Worm (Caenorhabditis elegans) whole organism, dauer: ENCODE results near the gene nspa-2.
"Not testable (repeated sequence)": the region's sequence is repeated elsewhere in the genome, so short reads cannot be mapped to it uniquely, and the experiment has no call there.

Experiments
- unc-62 ChIP-seq: sonication (generic microtip); optimal IDR thresholded peaks from 2 replicates; lab custom pipeline; 2017; ENCODE audit warnings: missing biosample characterization, missing genetic modification reagents, missing genetic modification characterization

Gene nspa-2

ce11 chrV:14890782-14891181 is at the start of gene nspa-2:
Gene nspa-2 (plus strand): TSS chrV:14891082.
- TF ChIP-seq unc-62: not testable (repeated sequence)

ce11 chrV:14841660-14842059 is 49.2 kb upstream of the nspa-2 start:
- TF ChIP-seq unc-62: no peak

- TF ChIP-seq unc-62: no peak
Observed at ce11 chrV:14847291-14847915, 43.5 kb upstream of the nspa-2 start, which contains the start of gene ret-1. Gene ret-1 (minus strand): TSS chrV:14847413.

- TF ChIP-seq unc-62: no peak
Observed at ce11 chrV:14848510-14849206, 42.2 kb upstream of the nspa-2 start.

DNA sequence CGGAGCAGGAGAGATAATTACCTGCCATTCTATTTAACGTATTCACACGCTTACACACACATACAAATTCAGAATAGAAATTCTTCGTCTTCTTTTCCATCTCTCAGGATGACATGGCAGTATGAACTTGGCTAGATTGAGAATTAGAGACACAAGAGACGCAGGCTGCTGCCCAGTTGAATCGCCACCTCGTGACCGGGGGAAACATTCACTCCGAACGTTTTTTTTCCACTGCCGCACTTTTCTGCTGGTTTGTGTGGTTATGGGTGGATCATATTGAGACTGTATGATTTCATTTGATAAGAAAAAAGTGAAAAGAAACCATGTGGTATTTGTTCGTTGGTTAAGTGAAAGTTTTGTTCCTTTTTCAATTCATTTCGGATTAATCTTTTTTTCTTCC is 41.3 kb upstream of the nspa-2 start:
- TF ChIP-seq unc-62: no peak

DNA sequence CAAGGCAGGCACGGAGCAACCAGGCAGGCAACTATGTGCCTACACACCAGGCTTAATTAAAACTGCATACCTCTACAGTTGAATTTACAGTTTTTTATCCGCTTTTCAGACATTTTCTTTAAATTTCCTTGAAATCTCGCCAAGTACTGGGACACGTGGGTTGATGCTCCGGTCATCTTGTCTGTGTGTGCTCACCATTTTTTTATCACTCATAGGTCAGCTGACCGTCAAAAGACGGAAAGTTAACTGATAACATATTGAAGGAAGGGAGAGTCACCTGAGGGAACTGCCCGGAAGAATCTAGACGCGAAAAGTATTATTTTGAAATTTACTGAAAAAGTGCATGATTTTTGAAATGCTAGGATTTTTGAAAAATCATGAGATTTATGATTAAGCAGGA is 40.4 kb upstream of the nspa-2 start:
- TF ChIP-seq unc-62: no peak

ce11 chrV:14851206-14851605 is 39.7 kb upstream of the nspa-2 start:
- no peak for TF ChIP-seq unc-62

DNA sequence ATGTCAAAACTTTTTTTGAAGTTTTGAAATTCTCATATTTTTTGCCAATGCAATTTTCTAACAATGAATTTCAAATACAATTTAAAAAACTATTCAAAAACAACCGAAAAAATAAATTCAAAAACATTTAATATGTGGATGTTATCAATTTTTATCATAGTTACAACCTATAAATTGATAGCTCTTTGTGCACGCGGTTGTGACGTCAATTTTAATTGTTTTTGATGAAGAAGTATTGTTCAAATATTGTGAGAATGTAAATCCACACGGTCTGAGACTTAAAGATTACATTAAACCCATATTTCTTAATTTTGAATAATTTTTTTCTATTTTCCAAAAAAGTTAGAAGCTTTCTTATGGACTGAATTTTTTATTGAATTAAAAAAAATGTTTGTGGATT is 38.9 kb upstream of the nspa-2 start:
- no peak for TF ChIP-seq unc-62

- no peak for TF ChIP-seq unc-62
Observed at ce11 chrV:14852620-14853019, 38.3 kb upstream of the nspa-2 start.

DNA sequence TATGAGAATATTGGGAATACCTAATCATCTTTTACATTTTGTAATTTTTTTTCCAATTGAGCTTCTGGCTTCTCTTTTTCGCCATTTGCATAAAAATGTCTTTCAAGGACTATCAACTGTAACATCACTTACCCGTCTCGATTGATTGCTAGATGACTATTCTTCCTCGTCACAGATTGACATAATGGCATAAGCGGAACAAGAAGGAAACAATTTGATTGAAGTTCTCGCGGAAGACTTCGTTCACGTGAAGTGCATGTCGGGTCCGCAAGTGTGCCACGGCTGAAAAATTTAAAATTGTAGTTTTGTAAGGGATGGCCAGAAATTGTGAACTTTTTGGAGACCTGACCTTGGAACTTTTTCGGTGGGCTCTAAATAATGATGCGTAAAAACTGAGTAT is 37.1 kb upstream of the nspa-2 start:
- TF ChIP-seq unc-62: no peak

- TF ChIP-seq unc-62: no peak
Observed at ce11 chrV:14854261-14854660, 36.6 kb upstream of the nspa-2 start.

ce11 chrV:14855626-14856025 is 35.3 kb upstream of the nspa-2 start:
- TF ChIP-seq unc-62: no peak

- TF ChIP-seq unc-62: no peak
Observed at ce11 chrV:14858503-14858902, 32.4 kb upstream of the nspa-2 start, which contains the start of gene npr-13. Gene npr-13 (minus strand): TSS chrV:14858603.

DNA sequence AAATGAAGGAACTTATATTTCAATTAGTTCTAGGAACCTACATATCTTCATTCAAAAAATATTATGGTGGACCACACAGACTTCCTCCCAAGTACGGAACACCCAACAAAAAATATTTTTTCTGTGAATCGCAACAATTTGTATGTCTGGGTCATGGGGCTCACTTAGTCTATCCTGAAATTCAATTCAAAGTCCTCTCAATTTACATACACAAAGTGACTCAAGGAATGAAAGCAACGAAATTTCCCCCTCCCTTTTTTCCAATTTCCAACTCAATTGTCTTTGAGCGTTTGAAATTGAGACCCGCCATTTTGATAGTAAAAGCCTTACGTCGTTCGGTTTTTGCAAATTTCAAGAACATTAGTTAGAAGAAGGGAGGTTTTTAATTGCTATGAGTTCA is 31.5 kb upstream of the nspa-2 start:
- no peak for TF ChIP-seq unc-62

DNA sequence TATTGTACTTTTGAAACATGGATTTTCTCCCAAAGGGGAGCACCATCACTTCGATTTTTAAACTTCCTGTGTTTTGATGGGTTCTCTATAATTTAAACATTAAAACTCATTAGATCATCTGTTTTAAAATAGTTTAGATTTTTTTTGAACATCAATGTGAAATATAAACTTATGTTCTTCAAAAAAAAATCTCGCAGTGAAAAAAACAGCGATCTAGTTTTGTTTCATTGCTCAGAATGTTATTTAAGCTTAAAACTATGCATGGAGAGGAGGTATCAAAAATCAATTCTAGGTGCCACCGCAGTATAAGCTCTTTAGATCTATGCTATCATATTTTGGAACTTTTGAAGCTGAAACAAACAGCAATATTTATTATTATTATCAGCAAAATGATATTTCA is 22.7 kb upstream of the nspa-2 start, which contains the start of gene gcy-14:
gcy-14 (minus strand) TSS at position 101 of the 400 bp plus-strand sequence.
- TF ChIP-seq unc-62: no peak

DNA sequence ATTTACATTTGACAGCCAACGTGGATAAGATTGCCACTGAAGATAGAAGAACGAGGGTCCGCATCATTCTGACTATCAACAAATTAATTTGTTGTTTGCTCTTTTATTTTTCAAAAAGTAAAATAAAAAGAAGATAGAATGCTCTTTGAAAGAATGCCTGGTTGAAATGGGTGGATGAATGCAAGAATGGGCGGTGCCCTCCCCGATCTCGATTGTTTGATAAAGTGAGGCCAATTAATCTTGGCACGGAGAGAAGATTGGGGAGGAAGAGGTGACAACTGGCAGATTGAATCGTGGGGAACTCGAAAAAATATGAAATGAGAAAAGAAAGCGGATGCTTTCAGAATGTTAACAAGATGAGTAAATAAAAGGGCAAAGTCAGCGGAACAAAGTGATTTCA is 19.5 kb upstream of the nspa-2 start, which contains the start of gene ZC412.3:
ZC412.3 (minus strand) TSS at position 183 of the 400 bp plus-strand sequence.
- TF ChIP-seq unc-62: no peak

DNA sequence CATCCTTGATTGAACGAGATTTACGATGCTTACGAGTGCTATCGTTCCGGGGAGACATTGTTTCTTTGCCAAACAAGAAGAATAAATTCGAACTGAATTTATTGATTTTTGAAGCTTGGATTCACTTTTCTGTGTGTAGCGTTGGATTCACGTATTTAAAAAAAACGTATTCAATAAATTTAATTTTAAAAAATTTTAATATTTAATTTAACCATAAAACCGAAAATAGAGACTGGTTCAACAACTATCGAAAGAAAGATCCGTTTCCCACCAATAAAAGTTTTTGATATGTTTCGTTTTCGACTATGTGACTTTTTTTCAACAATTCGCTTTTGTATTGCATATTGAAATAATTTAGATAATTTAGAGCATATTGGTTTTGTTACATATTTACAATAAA is 15.5 kb upstream of the nspa-2 start, which contains the start of gene ZC412.5:
ZC412.5 (minus strand) TSS at position 101 of the 400 bp plus-strand sequence.
- no peak for TF ChIP-seq unc-62

DNA sequence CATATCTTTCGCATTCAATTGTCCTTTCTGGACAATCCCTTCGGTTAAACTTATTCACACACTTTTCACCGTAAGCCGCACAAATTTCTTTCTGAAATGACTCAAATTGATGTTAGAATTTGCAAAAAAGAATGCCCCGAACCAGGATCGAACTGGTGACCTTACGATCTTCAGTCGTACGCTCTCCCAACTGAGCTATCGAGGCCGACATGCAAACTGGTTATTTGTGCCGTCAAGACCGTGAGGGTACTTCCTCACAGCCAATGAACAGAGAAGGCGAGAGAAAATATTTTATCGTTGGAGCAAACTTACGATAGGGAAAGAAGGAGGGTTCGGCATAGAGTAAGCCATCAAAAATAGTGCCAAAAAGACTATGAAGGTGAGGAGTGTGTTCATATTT is 14.6 kb upstream of the nspa-2 start:
- no peak for TF ChIP-seq unc-62
